Fruit fly (Drosophila melanogaster): ENCODE results near the gene CG31664.

DNA sequence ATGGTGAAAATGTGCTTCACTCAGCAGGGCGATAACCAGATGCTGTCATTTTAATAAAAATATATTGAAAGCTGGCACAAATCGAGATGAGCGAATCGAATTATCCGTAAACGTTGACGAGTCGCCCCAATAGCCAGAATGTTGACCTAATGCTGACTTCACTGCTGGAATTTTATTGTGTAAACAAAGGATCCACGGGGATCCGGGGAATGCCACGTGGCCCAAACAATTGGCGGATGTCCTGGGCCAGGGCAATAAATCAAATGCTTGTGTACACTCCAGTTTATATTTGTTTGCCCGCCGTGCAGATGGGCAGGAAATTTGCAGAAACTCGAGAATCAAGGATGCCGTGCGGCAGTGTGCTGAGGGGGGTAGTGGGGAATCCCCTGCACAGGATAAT is 38.4 kb downstream of the CG31664 start:
- TF ChIP-seq CG7045 (GFP tag; optimal IDR thresholded peaks at IDR 0.05) = no peak
- no peak for TF ChIP-seq pad (GFP tag; optimal IDR thresholded peaks at IDR 0.05)
- no peak for TF ChIP-seq bab1 (GFP tag; optimal IDR thresholded peaks at IDR 0.05)
- TF ChIP-seq CG11617 (GFP tag; optimal IDR thresholded peaks at IDR 0.05) = no peak
- TF ChIP-seq Hr96 (GFP tag; optimal IDR thresholded peaks at IDR 0.05) = no peak
- no peak for TF ChIP-seq CG33017 (tag; optimal IDR thresholded peaks at IDR 0.05)
- TF ChIP-seq Clk (GFP tag; optimal IDR thresholded peaks at IDR 0.05) = no peak

Measured in whole organism, adult.